Fruit fly (Drosophila melanogaster) whole organism, embryonic: ENCODE measurements around the gene CG6726.

Source experiments
- CG12299 ChIP-seq: fragments of 200-800 bp; sonication (Bioruptor generic); optimal IDR thresholded peaks from 2 replicates; lab custom pipeline; 2018; ENCODE audit warnings: missing biosample characterization, mild to moderate bottlenecking, missing genetic modification characterization
- CG12769 ChIP-seq: fragments of 200-800 bp; sonication (Bioruptor generic); optimal IDR thresholded peaks from 2 replicates; lab custom pipeline; 2019; ENCODE audit warnings: missing biosample characterization, mild to moderate bottlenecking, missing genetic modification characterization, moderate library complexity
- CG15479 ChIP-seq: fragments of 200-800 bp; sonication (Bioruptor generic); optimal IDR thresholded peaks from 3 replicates; lab custom pipeline; 2019; ENCODE audit warnings: missing biosample characterization, mild to moderate bottlenecking, missing genetic modification characterization, moderate library complexity
- CG1602 ChIP-seq: fragments of 200-800 bp; sonication (Bioruptor generic); optimal IDR thresholded peaks from 3 replicates; lab custom pipeline; 2016; ENCODE audit warnings: missing biosample characterization, missing genetic modification characterization
- CG16863 ChIP-seq: fragments of 200-800 bp; sonication (Bioruptor generic); optimal IDR thresholded peaks from 3 replicates; lab custom pipeline; 2016; ENCODE audit warnings: missing biosample characterization, missing genetic modification characterization
- CG2875 ChIP-seq: fragments of 200-800 bp; sonication (Bioruptor generic); optimal IDR thresholded peaks from 2 replicates; lab custom pipeline; 2017; ENCODE audit warnings: missing biosample characterization, mild to moderate bottlenecking, missing genetic modification characterization, missing genetic modification reagents
- CG30403 ChIP-seq: fragments of 200-800 bp; sonication (Bioruptor generic); optimal IDR thresholded peaks from 3 replicates; lab custom pipeline; 2016; ENCODE audit warnings: missing biosample characterization, missing genetic modification characterization
- CG31224 ChIP-seq: fragments of 200-800 bp; sonication (Bioruptor generic); IDR thresholded peaks from 2 replicates; pipeline ENCODE4 v1.3.6; 2022; ENCODE audit warnings: missing biosample characterization, missing genetic modification characterization
- CG5180 ChIP-seq: fragments of 200-800 bp; sonication (Bioruptor generic); optimal IDR thresholded peaks from 3 replicates; lab custom pipeline; 2017; ENCODE audit warnings: missing biosample characterization, missing genetic modification characterization, mild to moderate bottlenecking, moderate library complexity, missing genetic modification reagents
- CG6683 ChIP-seq: fragments of 200-800 bp; sonication (Bioruptor generic); optimal IDR thresholded peaks from 2 replicates; lab custom pipeline; 2017; ENCODE audit warnings: missing biosample characterization, mild to moderate bottlenecking, missing genetic modification characterization, missing genetic modification reagents
- CG6854 ChIP-seq: fragments of 200-800 bp; sonication (Bioruptor generic); optimal IDR thresholded peaks from 3 replicates; lab custom pipeline; 2017; ENCODE audit warnings: missing biosample characterization, mild to moderate bottlenecking, missing genetic modification characterization
- CG7745 ChIP-seq: fragments of 200-800 bp; sonication (Bioruptor generic); optimal IDR thresholded peaks from 2 replicates; lab custom pipeline; 2018; ENCODE audit warnings: missing biosample characterization, mild to moderate bottlenecking, missing genetic modification characterization, moderate library complexity
- CG7963 ChIP-seq: fragments of 200-800 bp; sonication (Bioruptor generic); IDR thresholded peaks from 3 replicates; pipeline ENCODE4 v1.3.6; 2022; ENCODE audit warnings: missing biosample characterization, missing genetic modification characterization; ENCODE audit not compliant: partially characterized antibody
- CG8281 ChIP-seq: fragments of 200-800 bp; sonication (Bioruptor generic); optimal IDR thresholded peaks from 2 replicates; lab custom pipeline; 2018; ENCODE audit warnings: missing biosample characterization, mild to moderate bottlenecking, missing genetic modification characterization, moderate library complexity
- CG9727 ChIP-seq: fragments of 200-800 bp; sonication (Bioruptor generic); optimal IDR thresholded peaks from 3 replicates; lab custom pipeline; 2017; ENCODE audit warnings: missing biosample characterization, mild to moderate bottlenecking, missing genetic modification characterization
- D19A ChIP-seq: fragments of 200-800 bp; optimal IDR thresholded peaks from 3 replicates; lab custom pipeline; 2019; ENCODE audit warnings: missing biosample characterization, mild to moderate bottlenecking, missing genetic modification characterization, moderate library complexity
- Deaf1 ChIP-seq: fragments of 200-800 bp; optimal IDR thresholded peaks from 3 replicates; lab custom pipeline; 2019; ENCODE audit warnings: missing biosample characterization, mild to moderate bottlenecking, missing genetic modification characterization, moderate library complexity
- Doc3 ChIP-seq: fragments of 200-800 bp; sonication (Bioruptor generic); IDR thresholded peaks from 3 replicates; pipeline ENCODE4 v1.3.6; 2022; ENCODE audit warnings: missing biosample characterization, missing genetic modification characterization; ENCODE audit not compliant: partially characterized antibody
- Dref ChIP-seq: fragments of 200-800 bp; sonication (Bioruptor generic); IDR thresholded peaks from 2 replicates; pipeline ENCODE4 v1.3.6; 2022; ENCODE audit warnings: missing biosample characterization, missing genetic modification characterization
- E2f2 ChIP-seq: fragments of 200-800 bp; sonication (Bioruptor generic); IDR thresholded peaks from 2 replicates; pipeline ENCODE4 v1.3.6; 2022; ENCODE audit warnings: missing biosample characterization, missing genetic modification characterization
- Ets97D ChIP-seq: fragments of 200-800 bp; sonication (Bioruptor generic); optimal IDR thresholded peaks from 3 replicates; lab custom pipeline; 2016; ENCODE audit warnings: missing biosample characterization, missing genetic modification characterization
- GATAe ChIP-seq: fragments of 200-800 bp; sonication (Bioruptor generic); conservative IDR thresholded peaks from 2 replicates; pipeline ENCODE4 v1.3.6; 2022; ENCODE audit warnings: missing biosample characterization, missing genetic modification characterization
- Gug ChIP-seq: fragments of 200-800 bp; sonication (Bioruptor generic); IDR thresholded peaks from 4 replicates; pipeline ENCODE4 v1.3.6; 2022; ENCODE audit warnings: missing biosample characterization, missing genetic modification characterization
- Max ChIP-seq: fragments of 200-800 bp; sonication (Bioruptor generic); optimal IDR thresholded peaks from 2 replicates; lab custom pipeline; 2016; ENCODE audit warnings: missing biosample characterization, mild to moderate bottlenecking, missing genetic modification characterization
- NC2α ChIP-seq: fragments of 200-800 bp; sonication (Bioruptor generic); optimal IDR thresholded peaks from 2 replicates; lab custom pipeline; 2016; ENCODE audit warnings: missing biosample characterization, missing genetic modification characterization
- Neu2 ChIP-seq: fragments of 200-800 bp; sonication (Bioruptor generic); optimal IDR thresholded peaks from 3 replicates; lab custom pipeline; 2016; ENCODE audit warnings: missing biosample characterization, missing genetic modification characterization, borderline replicate concordance
- Vsx1 ChIP-seq: fragments of 200-800 bp; sonication (Bioruptor generic); optimal IDR thresholded peaks from 2 replicates; lab custom pipeline; 2017; ENCODE audit warnings: missing biosample characterization, mild to moderate bottlenecking, missing genetic modification characterization, missing genetic modification reagents
- az2 ChIP-seq: fragments of 200-800 bp; sonication (Bioruptor generic); optimal IDR thresholded peaks from 3 replicates; lab custom pipeline; 2016; ENCODE audit warnings: missing biosample characterization, missing genetic modification characterization
- bsh ChIP-seq, 2 experiments: fragments of 200-800 bp; sonication (Bioruptor generic); optimal IDR thresholded peaks; 2 replicates each; lab custom pipeline; 2017 to 2018; ENCODE audit warnings: mild to moderate bottlenecking in 2 of 2, missing biosample characterization in 2 of 2, missing genetic modification characterization in 2 of 2, moderate library complexity in 1 of 2
- cad ChIP-seq: fragments of >200 bp; optimal IDR thresholded peaks from 2 replicates; lab custom pipeline; 2017; ENCODE audit warnings: missing biosample characterization, missing genetic modification characterization
- cg ChIP-seq: fragments of 200-800 bp; sonication (Bioruptor generic); optimal IDR thresholded peaks from 3 replicates; lab custom pipeline; 2019; ENCODE audit warnings: missing biosample characterization, mild to moderate bottlenecking, missing genetic modification characterization, moderate library complexity
- chinmo ChIP-seq: fragments of 200-800 bp; sonication (Bioruptor generic); IDR thresholded peaks from 4 replicates; pipeline ENCODE4 v1.3.6; 2022; ENCODE audit warnings: missing biosample characterization, missing genetic modification characterization; ENCODE audit not compliant: partially characterized antibody
- dan ChIP-seq: fragments of 200-800 bp; sonication (Bioruptor generic); IDR thresholded peaks from 2 replicates; pipeline ENCODE4 v1.3.6; 2022; ENCODE audit warnings: missing biosample characterization, missing genetic modification characterization
- en ChIP-seq: fragments of 200-800 bp; sonication (Bioruptor generic); optimal IDR thresholded peaks from 2 replicates; lab custom pipeline; 2016; ENCODE audit warnings: missing biosample characterization, missing genetic modification characterization
- exex ChIP-seq: fragments of 200-800 bp; sonication (Bioruptor generic); optimal IDR thresholded peaks from 4 replicates; lab custom pipeline; 2018; ENCODE audit warnings: missing biosample characterization, mild to moderate bottlenecking, missing genetic modification characterization, moderate library complexity
- fru ChIP-seq: fragments of >200 bp; optimal IDR thresholded peaks from 2 replicates; lab custom pipeline; 2017
- grn ChIP-seq: fragments of 200-800 bp; sonication (Bioruptor generic); optimal IDR thresholded peaks from 3 replicates; lab custom pipeline; 2017; ENCODE audit warnings: missing biosample characterization, missing genetic modification characterization
- jigr1 ChIP-seq: fragments of 200-800 bp; sonication (Bioruptor generic); IDR thresholded peaks from 3 replicates; pipeline ENCODE4 v1.3.6; 2022; ENCODE audit warnings: missing biosample characterization, missing genetic modification characterization
- mirr ChIP-seq: fragments of 200-800 bp; sonication (Bioruptor generic); optimal IDR thresholded peaks from 3 replicates; lab custom pipeline; 2018; ENCODE audit warnings: missing biosample characterization, mild to moderate bottlenecking, missing genetic modification characterization
- nau ChIP-seq: fragments of 200-800 bp; sonication (Bioruptor generic); optimal IDR thresholded peaks from 3 replicates; lab custom pipeline; 2017; ENCODE audit warnings: missing biosample characterization, mild to moderate bottlenecking, missing genetic modification characterization, missing genetic modification reagents
- nmo ChIP-seq: fragments of 200-800 bp; sonication (Bioruptor generic); optimal IDR thresholded peaks from 2 replicates; lab custom pipeline; 2018; ENCODE audit warnings: missing biosample characterization, mild to moderate bottlenecking, missing genetic modification characterization, moderate library complexity
- peb ChIP-seq: fragments of 200-800 bp; sonication (Bioruptor generic); IDR thresholded peaks from 2 replicates; pipeline ENCODE4 v1.3.6; 2022; ENCODE audit warnings: missing biosample characterization, missing genetic modification characterization
- pfk ChIP-seq: fragments of 200-800 bp; sonication (Bioruptor generic); optimal IDR thresholded peaks from 2 replicates; lab custom pipeline; 2018; ENCODE audit warnings: missing biosample characterization, mild to moderate bottlenecking, missing genetic modification characterization, moderate library complexity
- run ChIP-seq: fragments of 200-800 bp; sonication (Bioruptor generic); optimal IDR thresholded peaks from 3 replicates; lab custom pipeline; 2018; ENCODE audit warnings: missing biosample characterization, mild to moderate bottlenecking, missing genetic modification characterization
- slp2 ChIP-seq: fragments of 200-800 bp; sonication (Bioruptor generic); optimal IDR thresholded peaks from 2 replicates; lab custom pipeline; 2016; ENCODE audit warnings: missing biosample characterization, missing genetic modification characterization
- so ChIP-seq: fragments of 200-800 bp; sonication (Bioruptor generic); IDR thresholded peaks from 3 replicates; pipeline ENCODE4 v1.3.6; 2022; ENCODE audit warnings: missing biosample characterization, missing genetic modification characterization
- tap ChIP-seq: fragments of 200-800 bp; optimal IDR thresholded peaks from 3 replicates; lab custom pipeline; 2019; ENCODE audit warnings: missing biosample characterization, mild to moderate bottlenecking, missing genetic modification characterization, moderate library complexity
- tup ChIP-seq: fragments of 200-800 bp; sonication (Bioruptor generic); optimal IDR thresholded peaks from 2 replicates; lab custom pipeline; 2016; ENCODE audit warnings: missing biosample characterization, mild to moderate bottlenecking, missing genetic modification characterization, moderate library complexity
- tx ChIP-seq: fragments of 200-800 bp; sonication (Bioruptor generic); optimal IDR thresholded peaks from 2 replicates; lab custom pipeline; 2016; ENCODE audit warnings: missing biosample characterization, missing genetic modification characterization
- z ChIP-seq: fragments of 200-800 bp; sonication (Bioruptor generic); IDR thresholded peaks from 3 replicates; pipeline ENCODE4 v1.3.6; 2022; ENCODE audit warnings: missing biosample characterization, missing genetic modification characterization

CG6726 gene

DNA sequence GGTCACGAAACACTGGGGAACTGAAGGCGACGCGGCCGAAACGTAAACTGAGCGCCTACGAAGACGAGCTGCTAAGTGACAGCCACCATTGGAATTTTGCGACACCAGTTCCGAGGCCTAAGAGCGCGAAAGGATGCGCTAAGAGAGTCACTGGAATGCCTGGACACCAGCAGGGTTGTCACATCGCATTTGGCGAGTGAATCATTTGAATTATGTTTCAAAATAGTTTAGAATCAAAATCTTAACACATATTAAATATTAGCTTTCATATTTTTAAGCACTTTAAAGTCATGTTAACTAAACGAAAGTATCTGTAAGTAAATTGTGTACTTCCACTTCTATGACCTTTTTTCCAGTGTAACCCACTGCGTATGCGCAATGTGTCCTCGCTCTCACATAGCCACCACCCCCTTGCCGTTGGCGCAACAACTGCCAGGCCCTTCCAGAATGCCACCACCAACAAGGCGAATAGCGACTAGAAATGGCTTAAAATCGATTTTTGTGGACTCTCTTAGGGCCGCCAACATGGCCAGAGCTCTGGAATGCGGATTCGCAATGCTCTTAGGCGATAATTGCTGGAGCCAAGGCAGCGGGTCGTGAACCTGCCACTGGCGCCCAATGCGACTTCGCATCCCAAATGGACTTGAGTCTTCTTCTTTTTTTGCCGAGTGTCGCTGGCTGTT lies 21.3 kb downstream of the CG6726 start, which contains the start of gene Cow (continued):
- TF ChIP-seq Gug, result peak; percentile 30; the same call in 1 of the 4 replicates
- peak; percentile 69 for TF ChIP-seq CG6854 (GFP tag; lab: Kevin White, UChicago)
- TF ChIP-seq so, result peak; percentile 70; the same call in 1 of the 3 replicates
- no peak for TF ChIP-seq cad (GFP tag; lab: Kevin White, UChicago)
- TF ChIP-seq CG30403 (GFP tag; lab: Kevin White, UChicago), result peak; percentile 65
- TF ChIP-seq CG8281, result no peak
- TF ChIP-seq GATAe, result no peak
- no peak for TF ChIP-seq NC2α (GFP tag; lab: Kevin White, UChicago)
- no peak for TF ChIP-seq grn (GFP tag; lab: Kevin White, UChicago)
- TF ChIP-seq CG31224 (GFP tag; lab: Robert Waterston, UW), result peak; percentile 53; the same call in 1 of the 2 replicates
- TF ChIP-seq CG7963 (GFP tag; lab: Robert Waterston, UW), result no peak
- no peak for TF ChIP-seq dan (GFP tag; lab: Robert Waterston, UW)
- no peak for TF ChIP-seq Doc3 (GFP tag; lab: Robert Waterston, UW)
- TF ChIP-seq CG12299, result no peak
- peak; percentile 56 for TF ChIP-seq nau
- no peak for TF ChIP-seq cg (GFP tag; lab: Kevin White, UChicago)
- peak; percentile 3 for TF ChIP-seq tup (GFP tag; lab: Kevin White, UChicago)
- TF ChIP-seq run (tag; lab: Kevin White, UChicago), result no peak
- TF ChIP-seq CG16863 (GFP tag; lab: Kevin White, UChicago), result peak; percentile 41
- TF ChIP-seq Vsx1 (GFP tag; lab: Kevin White, UChicago), result no peak
- no peak for TF ChIP-seq peb
- TF ChIP-seq Max (GFP tag; lab: Kevin White, UChicago), result peak; percentile 36
- TF ChIP-seq E2f2 (GFP tag; lab: Robert Waterston, UW), result peak; percentile 50; the same call in 1 of the 2 replicates
- TF ChIP-seq Ets97D, result no peak
- TF ChIP-seq fru, result no peak
- peak; percentile 11 for TF ChIP-seq tx
- TF ChIP-seq tap (tag; lab: Kevin White, UChicago), result peak; percentile 2
- no peak for TF ChIP-seq Dref
- no peak for TF ChIP-seq z (GFP tag; lab: Robert Waterston, UW)
- peak; percentile 21 for TF ChIP-seq exex (tag; lab: Kevin White, UChicago)
- TF ChIP-seq CG6683, result peak; percentile 80
- peak; percentile 41 for TF ChIP-seq nmo
- TF ChIP-seq mirr, result no peak
- peak; percentile 55 for TF ChIP-seq Deaf1 (tag; lab: Kevin White, UChicago)
- peak; percentile 90 for TF ChIP-seq CG12769 (tag; lab: Kevin White, UChicago)
- TF ChIP-seq en (GFP tag; lab: Kevin White, UChicago), result no peak
- TF ChIP-seq CG2875 (GFP tag; lab: Kevin White, UChicago), result no peak
- no peak for TF ChIP-seq pfk (GFP tag; lab: Kevin White, UChicago)
- peak; percentile 17 for TF ChIP-seq D19A (tag; lab: Kevin White, UChicago)

DNA sequence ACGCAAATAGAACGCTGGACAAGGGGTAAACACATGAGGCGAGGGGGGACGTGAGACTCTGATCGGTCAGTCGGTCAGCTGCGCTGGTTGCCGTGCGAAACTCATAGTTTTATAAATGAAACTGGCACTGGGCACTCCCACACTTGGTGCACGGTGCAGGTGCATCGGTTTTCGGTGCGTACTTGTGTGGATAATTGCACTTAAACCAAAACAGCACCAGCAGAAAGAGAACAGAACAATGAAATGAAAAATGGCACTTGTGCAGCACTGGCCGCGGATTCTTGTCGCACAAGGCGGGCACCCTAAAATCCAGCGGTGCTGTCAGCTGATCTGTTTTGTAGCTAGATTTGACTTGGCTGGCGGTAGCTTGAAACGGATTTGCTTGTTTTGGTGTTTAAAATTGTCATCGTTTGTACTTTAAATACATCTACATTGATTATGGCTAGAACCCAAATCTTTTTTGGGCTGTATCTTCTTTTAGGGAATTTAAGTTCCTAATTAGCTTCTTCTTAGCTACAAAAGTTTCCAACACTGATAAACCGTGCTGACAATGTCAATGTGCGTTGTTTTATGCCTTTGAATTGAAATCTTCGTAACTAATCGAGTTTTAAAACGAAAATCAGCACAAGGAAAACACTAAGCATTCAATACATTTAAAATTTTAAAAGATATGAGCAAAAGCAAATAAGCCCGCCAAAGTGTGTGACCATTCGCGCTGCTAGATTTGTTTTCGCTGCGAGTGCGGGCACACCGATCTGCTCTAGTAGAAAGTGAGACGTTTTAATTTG lies 26.4 kb downstream of the CG6726 start, which contains the start of the genes Rassf and CenB1A:
Rassf (minus strand) TSS at position 249 of the 788 bp plus-strand sequence.
CenB1A (plus strand) TSS at position 718 of the 788 bp plus-strand sequence.
- TF ChIP-seq chinmo (GFP tag; lab: Robert Waterston, UW) (0 out of 4 replicates have a peak, but pooled peaks have one; percentile 49), CG1602 (GFP tag; lab: Kevin White, UChicago) (no peak), CG5180 (GFP tag; lab: Kevin White, UChicago) (no peak), Neu2 (GFP tag; lab: Kevin White, UChicago) (no peak), slp2 (GFP tag; lab: Kevin White, UChicago) (no peak), az2 (GFP tag; lab: Kevin White, UChicago) (peak; percentile 18), bsh (GFP tag; optimal IDR thresholded peaks at IDR 0.05; lab: Kevin White, UChicago) (no peak), CG15479 (no peak), CG9727 (GFP tag; lab: Kevin White, UChicago) (peak; percentile 13), jigr1 (GFP tag; lab: Robert Waterston, UW) (no peak), CG7745 (no peak)
